Fruit fly (Drosophila melanogaster): ENCODE measurements around the gene Vps29.
A peak's percentile ranks its signal among the peaks of the same experiment; 100 is the strongest.

The Vps29 gene

dm6 chr2L:1150554-1150953 is at the start of gene Vps29, which contains the start of gene Tfb4:
Gene Vps29 (plus strand): TSS chr2L:1150766.
Gene Tfb4 (minus strand): TSS chr2L:1150677.
- TF ChIP-seq pan (optimal IDR thresholded peaks at IDR 0.05): no peak
- no peak for TF ChIP-seq CG8478 (optimal IDR thresholded peaks at IDR 0.05)
- TF ChIP-seq usp (GFP tag; optimal IDR thresholded peaks at IDR 0.05): no peak
- no peak for TF ChIP-seq psq (optimal IDR thresholded peaks at IDR 0.05)
- no peak for TF ChIP-seq EcR (GFP tag; optimal IDR thresholded peaks at IDR 0.05)
- TF ChIP-seq Dll (optimal IDR thresholded peaks at IDR 0.05): no peak

DNA sequence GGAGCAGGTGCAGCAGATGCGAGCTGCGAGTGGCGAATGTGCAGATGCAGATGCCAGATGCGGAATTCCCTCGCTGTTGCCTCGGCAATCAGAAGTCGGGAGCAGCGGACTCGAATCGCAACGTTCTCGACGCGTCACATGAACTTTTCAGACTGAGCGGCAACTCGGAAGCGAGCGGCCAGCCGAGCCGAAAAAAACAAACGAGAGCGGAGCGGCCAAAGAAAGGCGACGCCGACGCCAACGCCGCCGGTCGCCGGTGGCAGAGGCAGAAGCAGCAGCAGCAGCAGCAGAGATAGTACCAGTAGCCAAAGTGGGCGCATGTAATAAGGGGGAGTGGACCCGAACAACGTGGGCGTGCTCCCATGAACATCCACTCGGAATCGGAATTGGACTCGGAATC is 48.2 kb upstream of the Vps29 start, which contains the start of gene CG4629:
Gene CG4629 (minus strand): TSS at position 156 of the 400 bp plus-strand sequence.
- TF ChIP-seq Dll (optimal IDR thresholded peaks at IDR 0.05) (peak; percentile 23), psq (optimal IDR thresholded peaks at IDR 0.05) (no peak)

DNA sequence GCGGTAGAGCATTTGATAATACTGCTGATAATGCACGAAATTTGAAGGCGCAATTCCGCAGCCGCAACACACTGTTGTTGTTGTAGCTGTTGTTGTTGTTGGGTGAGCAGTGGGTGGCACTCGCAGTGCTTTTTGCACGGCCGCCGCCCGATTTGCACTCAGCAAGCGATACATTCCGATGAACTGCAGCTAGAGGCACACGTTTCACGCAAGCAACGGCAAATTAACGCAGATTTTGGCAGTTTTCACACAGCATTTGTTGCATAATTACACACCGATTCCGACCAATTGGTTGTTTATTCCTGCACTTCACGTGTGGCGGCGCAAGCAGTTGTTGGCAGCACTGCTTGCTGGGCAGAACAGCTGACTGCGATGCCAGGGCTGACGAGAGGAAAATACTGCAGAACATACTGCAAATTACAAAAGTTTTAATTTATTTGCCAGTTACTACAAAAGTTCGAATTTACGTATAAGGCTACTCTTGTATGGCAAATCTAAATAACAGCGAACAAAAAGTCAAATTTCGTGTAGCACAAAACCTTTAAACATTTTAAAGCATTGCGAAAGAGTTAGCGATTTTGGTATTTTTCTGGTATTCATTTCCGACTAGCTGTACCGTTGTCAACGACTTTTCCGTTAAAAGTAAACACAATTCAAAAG is 42.4 kb upstream of the Vps29 start, which contains the start of the genes PolrMT and CG14339:
Gene PolrMT (minus strand): TSS at position 345 of the 660 bp plus-strand sequence.
Gene CG14339 (plus strand): TSS at position 512 of the 660 bp plus-strand sequence.
- TF ChIP-seq CG8478 (optimal IDR thresholded peaks at IDR 0.05) (no peak), usp (GFP tag; optimal IDR thresholded peaks at IDR 0.05) (no peak), psq (optimal IDR thresholded peaks at IDR 0.05) (no peak), Dll (optimal IDR thresholded peaks at IDR 0.05) (peak; percentile 0), EcR (GFP tag; optimal IDR thresholded peaks at IDR 0.05) (no peak)

dm6 chr2L:1112641-1113040 is 37.9 kb upstream of the Vps29 start, which contains the start of gene CG14340:
Gene CG14340 (plus strand): TSS chr2L:1112941.
- no peak for TF ChIP-seq pan (optimal IDR thresholded peaks at IDR 0.05)
- TF ChIP-seq psq (optimal IDR thresholded peaks at IDR 0.05): no peak
- no peak for TF ChIP-seq EcR (GFP tag; optimal IDR thresholded peaks at IDR 0.05)
- no peak for TF ChIP-seq usp (GFP tag; optimal IDR thresholded peaks at IDR 0.05)
- no peak for TF ChIP-seq CG8478 (optimal IDR thresholded peaks at IDR 0.05)
- no peak for TF ChIP-seq Dll (optimal IDR thresholded peaks at IDR 0.05)

DNA sequence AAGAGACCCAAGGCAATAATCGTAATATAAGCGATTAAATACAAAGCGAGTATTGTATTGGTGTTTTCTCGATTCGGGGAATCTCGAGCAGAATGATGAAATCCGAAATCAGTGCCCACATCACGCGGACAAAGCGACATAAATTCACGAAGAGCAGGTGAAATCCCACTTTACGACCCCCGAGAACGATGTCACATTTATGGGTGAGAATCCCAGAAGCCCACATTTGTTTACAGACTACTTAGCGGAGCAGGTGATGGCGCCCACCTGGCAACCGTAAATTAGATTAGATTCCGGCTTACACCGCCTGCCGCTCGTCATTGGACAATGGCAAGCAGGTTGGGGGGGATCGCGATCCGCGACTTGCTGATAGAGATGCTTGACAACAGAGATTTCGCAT is 36.3 kb upstream of the Vps29 start:
- no peak for TF ChIP-seq CG8478 (optimal IDR thresholded peaks at IDR 0.05)
- no peak for TF ChIP-seq usp (GFP tag; optimal IDR thresholded peaks at IDR 0.05)
- TF ChIP-seq pan (optimal IDR thresholded peaks at IDR 0.05): no peak
- TF ChIP-seq EcR (GFP tag; optimal IDR thresholded peaks at IDR 0.05): no peak
- TF ChIP-seq psq (optimal IDR thresholded peaks at IDR 0.05): no peak
- no peak for TF ChIP-seq Dll (optimal IDR thresholded peaks at IDR 0.05)

- no peak for TF ChIP-seq psq (optimal IDR thresholded peaks at IDR 0.05)
- no peak for TF ChIP-seq CG8478 (optimal IDR thresholded peaks at IDR 0.05)
- no peak for TF ChIP-seq Dll (optimal IDR thresholded peaks at IDR 0.05)
- TF ChIP-seq EcR (GFP tag; optimal IDR thresholded peaks at IDR 0.05): no peak
- no peak for TF ChIP-seq pan (optimal IDR thresholded peaks at IDR 0.05)
- TF ChIP-seq usp (GFP tag; optimal IDR thresholded peaks at IDR 0.05): no peak
Observed at dm6 chr2L:1116661-1117322, 33.8 kb upstream of the Vps29 start.

DNA sequence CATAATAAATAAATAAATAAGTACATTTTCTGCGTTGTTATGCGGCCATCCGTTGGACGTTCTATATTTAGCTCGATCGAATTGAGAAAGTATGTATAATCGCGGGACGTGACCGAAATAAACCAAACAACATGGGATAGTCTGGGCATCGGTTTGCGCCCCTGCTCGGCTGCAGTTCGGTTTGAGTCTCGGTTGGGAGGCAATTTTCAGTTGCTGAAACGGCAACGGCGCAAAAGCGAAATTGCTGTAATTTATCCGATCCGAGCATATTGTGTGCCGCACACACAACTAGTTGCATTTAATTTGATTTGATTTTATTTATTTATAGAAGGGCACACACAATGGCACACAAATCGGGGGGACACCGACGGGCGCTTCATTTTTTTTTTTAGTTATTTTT is 32.4 kb upstream of the Vps29 start:
- TF ChIP-seq pan (optimal IDR thresholded peaks at IDR 0.05) (no peak), usp (GFP tag; optimal IDR thresholded peaks at IDR 0.05) (no peak), EcR (GFP tag; optimal IDR thresholded peaks at IDR 0.05) (no peak)

DNA sequence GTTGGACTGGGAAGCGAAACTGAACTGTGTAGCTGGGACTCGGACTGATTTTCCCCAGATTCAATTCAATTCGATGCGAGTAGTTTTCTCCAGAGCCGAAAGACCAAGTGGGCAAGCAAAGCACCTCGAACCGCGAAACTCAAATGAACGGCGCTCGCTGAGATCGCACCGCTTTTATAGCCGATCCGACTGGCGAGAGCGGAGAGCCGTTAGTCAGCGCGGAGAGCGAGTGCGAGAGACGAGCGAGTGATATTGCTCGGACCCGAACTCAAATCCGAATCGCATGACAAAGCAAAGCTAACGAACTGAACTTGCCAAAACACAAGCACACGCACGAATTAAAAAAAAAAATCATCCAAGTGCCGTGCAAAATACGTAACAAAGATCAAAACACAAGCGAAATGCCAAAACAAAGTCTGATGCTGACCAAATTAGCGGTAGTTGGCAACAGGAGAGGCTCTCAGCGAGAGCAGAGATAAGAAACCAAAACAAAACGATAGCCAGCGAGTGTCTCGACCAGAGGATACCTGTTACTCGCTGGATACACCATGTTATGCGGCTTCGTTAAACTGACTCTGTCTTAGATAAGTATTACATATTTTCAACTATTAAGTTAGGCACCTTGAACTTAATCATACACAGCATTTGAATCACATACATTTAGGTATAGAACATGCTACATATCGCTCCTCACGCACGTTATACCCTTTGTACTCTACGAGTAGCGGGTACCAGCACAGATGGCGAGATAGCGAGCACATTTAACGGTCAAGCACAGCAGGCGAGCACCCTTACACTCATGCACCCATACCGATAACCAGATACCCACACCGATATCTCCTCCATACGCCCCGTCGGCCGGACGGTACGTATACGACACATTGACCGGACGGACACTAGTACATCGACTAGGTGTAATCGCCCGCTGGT is 31.4 kb upstream of the Vps29 start:
- peak in 1 of 2 experiments; percentile 23 for TF ChIP-seq EcR (GFP tag; optimal IDR thresholded peaks at IDR 0.05)
- peak; percentile 96 for TF ChIP-seq pan (optimal IDR thresholded peaks at IDR 0.05)
- no peak for TF ChIP-seq psq (optimal IDR thresholded peaks at IDR 0.05)
- no peak for TF ChIP-seq CG8478 (optimal IDR thresholded peaks at IDR 0.05)
- no peak for TF ChIP-seq usp (GFP tag; optimal IDR thresholded peaks at IDR 0.05)
- peak; percentile 93 for TF ChIP-seq Dll (optimal IDR thresholded peaks at IDR 0.05)

DNA sequence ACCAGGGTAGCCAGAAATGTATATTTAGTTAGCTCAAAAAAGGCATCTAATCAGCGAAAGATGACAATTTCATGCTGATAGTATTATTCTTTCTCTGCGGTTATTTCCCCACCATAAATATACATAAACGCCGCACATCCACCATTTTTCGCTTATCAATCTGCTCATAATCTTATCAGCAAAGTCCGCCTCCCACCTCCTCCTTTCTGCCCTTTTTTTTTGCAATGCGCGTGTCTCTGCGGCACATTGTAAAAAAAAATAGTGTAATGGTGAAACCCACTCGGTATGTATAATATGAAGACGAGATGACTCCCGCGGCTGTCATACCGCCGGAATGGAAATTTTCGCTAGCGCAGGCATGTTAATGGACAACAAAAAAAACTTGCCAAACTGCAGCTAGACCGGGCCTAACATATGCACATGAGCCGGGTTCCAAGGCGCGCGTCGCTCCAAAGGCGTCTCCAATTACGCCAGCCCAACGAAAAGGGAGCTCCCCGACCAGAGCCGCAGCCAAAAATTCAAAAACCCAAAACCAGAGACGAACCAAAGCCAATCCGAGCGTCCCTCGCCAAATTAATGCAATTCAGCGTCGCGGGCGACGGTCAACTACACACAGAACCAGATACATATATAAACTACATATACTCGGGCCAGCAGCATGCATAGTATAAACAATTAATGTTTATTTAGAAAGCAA is 30.2 kb upstream of the Vps29 start:
- TF ChIP-seq psq (optimal IDR thresholded peaks at IDR 0.05) (no peak), Dll (optimal IDR thresholded peaks at IDR 0.05) (no peak), EcR (GFP tag; optimal IDR thresholded peaks at IDR 0.05) (no peak), usp (GFP tag; optimal IDR thresholded peaks at IDR 0.05) (no peak), CG8478 (optimal IDR thresholded peaks at IDR 0.05) (no peak), pan (optimal IDR thresholded peaks at IDR 0.05) (no peak)

DNA sequence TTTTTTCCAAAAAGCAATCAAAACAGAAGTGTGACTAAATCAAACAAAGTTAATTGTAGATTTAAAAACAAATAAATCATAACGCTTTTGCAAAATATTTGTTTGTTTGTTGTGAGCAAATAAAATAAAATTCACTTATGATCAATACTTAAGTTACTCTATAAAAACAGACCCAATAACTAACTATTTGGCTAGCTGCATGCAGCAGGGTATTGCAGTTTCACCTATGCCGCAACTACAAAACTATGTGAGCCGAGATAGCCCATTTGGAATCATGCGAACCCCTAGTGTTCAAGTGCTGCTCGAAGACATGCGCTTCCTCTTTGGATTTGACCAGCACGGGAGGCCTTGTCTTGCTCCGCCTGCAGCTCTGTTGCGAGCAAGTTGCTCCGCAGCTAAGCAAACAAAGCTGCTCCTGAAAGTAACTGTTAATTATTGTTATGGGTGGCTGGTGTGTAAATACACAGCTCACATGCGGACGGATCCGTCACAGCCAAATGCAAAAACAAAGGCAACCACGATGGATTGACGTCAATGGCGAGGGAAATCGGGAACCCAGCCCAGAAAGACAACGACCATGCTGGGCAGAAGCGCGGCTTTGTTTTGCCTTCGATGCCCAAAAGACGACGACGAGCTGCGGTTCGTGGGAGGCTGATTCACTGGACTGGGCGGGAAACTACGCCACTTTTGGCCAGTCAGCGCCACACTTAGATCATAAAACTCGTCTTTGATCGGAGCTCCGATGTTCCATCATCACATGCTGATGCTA is 28.4 kb upstream of the Vps29 start:
- TF ChIP-seq CG8478 (optimal IDR thresholded peaks at IDR 0.05): no peak
- no peak for TF ChIP-seq Dll (optimal IDR thresholded peaks at IDR 0.05)
- TF ChIP-seq psq (optimal IDR thresholded peaks at IDR 0.05): no peak
- no peak for TF ChIP-seq usp (GFP tag; optimal IDR thresholded peaks at IDR 0.05)
- TF ChIP-seq EcR (GFP tag; optimal IDR thresholded peaks at IDR 0.05): no peak
- TF ChIP-seq pan (optimal IDR thresholded peaks at IDR 0.05): no peak

DNA sequence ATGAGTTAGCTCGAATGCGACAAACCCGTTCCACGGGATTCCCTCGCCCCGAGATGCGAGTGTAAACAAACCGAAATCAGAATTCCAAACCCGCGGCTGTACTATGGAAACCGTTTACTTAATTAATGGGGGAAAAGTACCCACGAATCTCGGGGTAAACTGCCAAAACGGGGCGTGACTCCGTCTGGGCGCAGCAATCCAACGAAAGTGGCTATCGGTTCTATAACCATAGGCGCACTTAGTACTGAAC is 27.9 kb upstream of the Vps29 start:
- TF ChIP-seq EcR (GFP tag; optimal IDR thresholded peaks at IDR 0.05): no peak
- no peak for TF ChIP-seq pan (optimal IDR thresholded peaks at IDR 0.05)
- no peak for TF ChIP-seq psq (optimal IDR thresholded peaks at IDR 0.05)
- TF ChIP-seq Dll (optimal IDR thresholded peaks at IDR 0.05): no peak
- no peak for TF ChIP-seq CG8478 (optimal IDR thresholded peaks at IDR 0.05)
- TF ChIP-seq usp (GFP tag; optimal IDR thresholded peaks at IDR 0.05): no peak
